Worm (Caenorhabditis elegans) whole organism, late embryonic: ENCODE results near the gene htp-2.

Experiments used
- ama-1 ChIP-seq: fragments of 150-350 bp; optimal IDR thresholded peaks from 2 replicates; lab custom pipeline; 2014
- ceh-48 ChIP-seq: sonication (generic microtip); optimal IDR thresholded peaks from 2 replicates; lab custom pipeline; 2016; ENCODE audit warnings: missing genetic modification characterization, inconsistent platforms, missing compliant biosample characterization
- ets-4 ChIP-seq: sonication (generic microtip); optimal IDR thresholded peaks from 2 replicates; lab custom pipeline; 2016; ENCODE audit warnings: missing genetic modification characterization, missing compliant biosample characterization
- hlh-15 ChIP-seq: sonication (generic microtip); optimal IDR thresholded peaks from 2 replicates; lab custom pipeline; 2016; ENCODE audit warnings: missing genetic modification characterization, missing compliant biosample characterization
- nhr-11 ChIP-seq: fragments of 150-350 bp; optimal IDR thresholded peaks from 2 replicates; lab custom pipeline; 2014; ENCODE audit warnings: missing biosample characterization, missing genetic modification characterization
- odd-2 ChIP-seq: sonication (generic microtip); optimal IDR thresholded peaks from 2 replicates; lab custom pipeline; 2017; ENCODE audit warnings: antibody characterized with exemption, mild to moderate bottlenecking, missing genetic modification characterization, missing compliant biosample characterization
- unc-3 ChIP-seq, 2 experiments: fragments of 200-800 bp in 1 of 2; sonication (Bioruptor generic) in 1 of 2; sonication (generic microtip) in 1 of 2; conservative IDR thresholded peaks in 1 of 2; optimal IDR thresholded peaks in 1 of 2; 2 replicates each; pipeline versions ENCODE4 v1.3.6 to Lab custom; 2016 to 2022; ENCODE audit warnings: missing compliant biosample characterization in 2 of 2, missing genetic modification characterization in 2 of 2, missing genetic modification reagents in 1 of 2

ce11 chrIV:6391566-6391965 is 27.8 kb upstream of the htp-2 start:
- no peak for TF ChIP-seq ceh-48 (tag; lab: Kevin White, UChicago)
- TF ChIP-seq nhr-11 (tag; lab: Kevin White, UChicago), result no peak
- TF ChIP-seq ama-1 (lab: Kevin White, UChicago), result no peak
- no peak for TF ChIP-seq unc-3 (GFP tag; conservative IDR thresholded peaks at IDR 0.05; lab: Robert Waterston, UW)
- no peak for TF ChIP-seq unc-3 (tag; optimal IDR thresholded peaks at IDR 0.05; lab: Kevin White, UChicago)
- TF ChIP-seq odd-2 (tag; lab: Kevin White, UChicago), result no peak
- no peak for TF ChIP-seq hlh-15 (tag; lab: Kevin White, UChicago)
- no peak for TF ChIP-seq ets-4
